Fruit fly (Drosophila melanogaster): ENCODE measurements around the gene Jasper.

- no peak for TF ChIP-seq CG1620 (GFP tag; optimal IDR thresholded peaks at IDR 0.05)
- no peak for TF ChIP-seq cnc (optimal IDR thresholded peaks at IDR 0.05)
- no peak for TF ChIP-seq Hr96 (GFP tag; optimal IDR thresholded peaks at IDR 0.05)
These were observed 11.4 kb downstream of the Jasper start for dm6 chr3R:30063704-30064103.

All from whole organism, adult.